Worm (Caenorhabditis elegans): Measurements from ENCODE around the gene unc-52.

ce11 chrII:14683646-14684045, 610 bp downstream of the unc-52 start:
- TF ChIP-seq nhr-90 (tag; optimal IDR thresholded peaks at IDR 0.05; ENCODE audit: poor library complexity) (no peak), dpl-1 (GFP tag; optimal IDR thresholded peaks at IDR 0.05) (no peak), nhr-76 (tag; optimal IDR thresholded peaks at IDR 0.05) (no peak), mdl-1 (tag; optimal IDR thresholded peaks at IDR 0.05) (no peak), fkh-8 (tag; optimal IDR thresholded peaks at IDR 0.05) (no peak), unc-30 (tag; optimal IDR thresholded peaks at IDR 0.05) (no peak), irx-1 (tag; optimal IDR thresholded peaks at IDR 0.05) (no peak), nhr-85 (tag) (no peak), sox-4 (tag; optimal IDR thresholded peaks at IDR 0.05) (no peak)
